Worm (Caenorhabditis elegans): ENCODE measurements around the gene W04E12.3.

W04E12.3 gene

DNA sequence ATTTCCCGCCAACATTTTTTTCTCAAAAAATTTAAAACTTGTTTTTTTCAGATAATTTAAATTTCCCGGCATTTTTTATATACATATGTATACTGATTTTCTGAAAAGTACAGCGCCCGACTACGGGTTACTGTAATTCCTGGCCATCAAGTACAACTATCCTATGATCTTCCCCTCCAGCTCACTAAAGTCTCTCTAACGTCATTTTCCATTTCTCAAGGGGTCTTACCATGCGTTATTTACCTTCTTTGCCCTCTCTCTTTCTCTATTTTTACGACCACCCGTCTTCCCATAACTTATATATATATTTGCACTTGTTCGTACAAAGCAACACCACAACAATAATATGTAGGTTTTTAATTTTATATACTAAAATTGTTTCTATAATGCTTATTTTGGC, 14.5 kb downstream of the W04E12.3 start, which contains the start of gene W04E12.9:
W04E12.9 (plus strand) TSS at position 301 of the 400 bp plus-strand sequence.
- TF ChIP-seq dao-5 (tag; optimal IDR thresholded peaks at IDR 0.05): no peak
- TF ChIP-seq him-1 (tag; optimal IDR thresholded peaks at IDR 0.05): no peak
- no peak for TF ChIP-seq W03F9.2 (tag; optimal IDR thresholded peaks at IDR 0.05)

DNA sequence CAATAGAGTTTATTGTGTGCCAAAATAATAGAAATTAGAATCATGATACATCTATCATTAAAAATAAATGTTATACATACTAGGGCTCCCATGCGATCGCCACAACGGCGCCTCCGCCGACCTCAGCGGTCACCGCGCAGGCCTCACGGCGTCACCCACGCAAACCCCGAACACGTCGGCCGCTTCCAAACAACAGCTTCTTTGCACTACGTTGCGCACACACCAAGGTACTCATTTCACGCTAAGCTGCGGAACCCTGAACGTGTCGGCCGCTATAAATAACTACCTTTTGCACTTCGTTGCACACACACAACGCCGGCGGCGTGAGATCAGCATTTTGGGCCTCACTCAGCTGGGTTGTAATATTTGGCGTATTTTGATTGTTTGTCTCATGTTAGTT, 17.5 kb downstream of the W04E12.3 start:
- no peak for TF ChIP-seq W03F9.2 (tag; optimal IDR thresholded peaks at IDR 0.05)
- TF ChIP-seq him-1 (tag; optimal IDR thresholded peaks at IDR 0.05): no peak
- no peak for TF ChIP-seq dao-5 (tag; optimal IDR thresholded peaks at IDR 0.05)

DNA sequence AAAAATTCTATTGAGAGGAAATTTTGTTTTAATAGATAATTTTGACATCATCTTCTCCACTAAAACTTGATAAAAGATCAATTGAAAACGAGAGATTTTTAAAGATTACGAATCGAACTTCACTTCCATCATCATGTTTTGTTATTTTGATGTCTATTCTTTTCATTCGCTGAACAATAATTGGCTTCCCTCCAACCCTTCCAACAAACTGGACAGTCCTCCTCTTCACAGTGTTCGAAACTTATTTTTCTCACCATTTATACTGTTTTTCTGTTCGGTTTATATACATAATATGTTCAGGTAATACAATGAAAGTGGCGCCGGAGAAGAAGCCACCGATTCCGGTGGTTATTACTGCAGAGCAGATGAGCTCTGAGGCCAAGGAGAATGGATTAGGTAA, 19.0 kb downstream of the W04E12.3 start, which contains the start of gene M162.5:
M162.5 (plus strand) TSS at position 301 of the 400 bp plus-strand sequence.
- TF ChIP-seq W03F9.2 (tag; optimal IDR thresholded peaks at IDR 0.05) (no peak), dao-5 (tag; optimal IDR thresholded peaks at IDR 0.05) (no peak), him-1 (tag; optimal IDR thresholded peaks at IDR 0.05) (no peak)

DNA sequence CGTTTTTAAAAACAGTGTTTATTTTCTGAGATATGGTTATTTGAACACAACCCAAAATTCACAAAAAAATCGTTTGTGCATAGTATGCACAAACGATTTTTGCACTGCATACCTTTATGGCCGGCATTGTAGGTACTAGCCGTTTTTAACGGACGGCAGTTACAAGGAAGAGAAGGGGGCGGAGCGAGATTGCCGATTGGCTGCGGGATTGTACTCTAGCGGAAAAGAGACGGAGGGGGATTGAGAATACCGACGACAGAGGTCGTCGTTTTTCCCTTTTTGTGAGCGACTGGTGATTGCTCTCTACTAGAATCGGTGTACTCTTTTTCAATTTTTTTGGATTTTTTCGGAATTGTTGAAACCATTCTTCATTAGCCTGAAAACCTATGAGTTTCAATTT, 26.0 kb downstream of the W04E12.3 start:
- TF ChIP-seq W03F9.2 (tag; optimal IDR thresholded peaks at IDR 0.05) (no peak), him-1 (tag; optimal IDR thresholded peaks at IDR 0.05) (no peak), dao-5 (tag; optimal IDR thresholded peaks at IDR 0.05) (no peak)

DNA sequence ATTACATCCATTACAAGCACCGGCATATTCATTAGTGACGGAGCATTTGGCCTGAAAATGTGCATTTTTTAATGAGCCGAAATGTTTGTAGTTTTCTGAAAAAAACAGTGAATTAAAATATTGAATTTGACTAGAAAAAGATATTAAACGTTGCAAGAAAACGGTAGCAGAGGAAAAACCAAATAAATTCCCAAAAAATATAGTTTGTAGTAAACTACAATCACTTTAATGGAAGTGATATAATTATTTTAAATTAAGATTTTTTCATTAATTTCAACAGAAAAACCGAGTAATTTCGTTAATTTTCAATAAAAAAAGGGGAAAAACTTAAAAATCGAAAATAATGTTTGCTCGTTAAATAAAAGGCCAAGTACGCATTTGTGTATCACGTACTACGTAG, 29.9 kb downstream of the W04E12.3 start, which contains the start of gene M162.15:
M162.15 (minus strand) TSS at position 101 of the 400 bp plus-strand sequence.
- TF ChIP-seq dao-5 (tag; optimal IDR thresholded peaks at IDR 0.05) (no peak), him-1 (tag; optimal IDR thresholded peaks at IDR 0.05) (no peak), W03F9.2 (tag; optimal IDR thresholded peaks at IDR 0.05) (no peak)

DNA sequence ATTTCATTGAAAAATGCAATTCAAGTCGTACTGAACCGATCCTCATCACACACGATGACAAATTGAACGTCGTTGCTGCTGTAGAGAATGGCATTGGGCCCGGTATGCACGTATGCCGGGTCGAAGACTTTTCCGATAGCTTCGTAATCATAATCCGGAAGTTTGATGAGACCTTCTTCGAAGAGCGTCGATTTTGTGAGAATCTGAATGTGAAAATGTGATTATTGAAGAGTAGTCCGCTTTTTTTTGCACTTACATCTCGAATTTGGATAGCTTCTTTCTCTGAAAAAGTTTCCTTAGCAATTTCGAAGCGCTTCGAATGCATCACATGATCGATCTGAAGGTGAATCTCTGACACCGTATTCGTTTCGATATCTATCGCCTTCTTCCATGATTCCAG, 35.5 kb downstream of the W04E12.3 start, which contains the start of gene fbxa-118:
fbxa-118 (minus strand) TSS at position 101 of the 400 bp plus-strand sequence.
- no peak for TF ChIP-seq him-1 (tag; optimal IDR thresholded peaks at IDR 0.05)
- no peak for TF ChIP-seq W03F9.2 (tag; optimal IDR thresholded peaks at IDR 0.05)
- no peak for TF ChIP-seq dao-5 (tag; optimal IDR thresholded peaks at IDR 0.05)

DNA sequence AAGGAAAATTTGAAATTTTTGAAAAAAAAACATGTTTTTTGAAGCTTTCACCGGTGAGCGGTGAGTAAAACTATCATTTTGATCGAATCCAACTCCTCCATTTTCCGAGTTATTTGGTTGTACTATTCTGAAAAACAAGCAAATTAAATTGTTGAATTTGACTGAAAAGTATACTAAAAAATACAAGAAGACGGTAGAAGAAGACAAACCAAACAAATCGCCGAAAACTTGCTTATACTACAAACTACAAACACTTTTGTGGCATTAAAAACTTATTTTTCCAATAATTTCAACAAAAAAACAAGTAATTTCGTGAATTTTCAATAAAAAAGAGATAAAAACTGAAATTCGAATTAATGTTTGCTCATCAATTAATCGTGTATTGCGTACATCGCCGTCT, 36.9 kb downstream of the W04E12.3 start, which contains the start of gene fbxa-194:
fbxa-194 (minus strand) TSS at position 101 of the 400 bp plus-strand sequence.
- TF ChIP-seq W03F9.2 (tag; optimal IDR thresholded peaks at IDR 0.05) (no peak), dao-5 (tag; optimal IDR thresholded peaks at IDR 0.05) (no peak), him-1 (tag; optimal IDR thresholded peaks at IDR 0.05) (no peak)

DNA sequence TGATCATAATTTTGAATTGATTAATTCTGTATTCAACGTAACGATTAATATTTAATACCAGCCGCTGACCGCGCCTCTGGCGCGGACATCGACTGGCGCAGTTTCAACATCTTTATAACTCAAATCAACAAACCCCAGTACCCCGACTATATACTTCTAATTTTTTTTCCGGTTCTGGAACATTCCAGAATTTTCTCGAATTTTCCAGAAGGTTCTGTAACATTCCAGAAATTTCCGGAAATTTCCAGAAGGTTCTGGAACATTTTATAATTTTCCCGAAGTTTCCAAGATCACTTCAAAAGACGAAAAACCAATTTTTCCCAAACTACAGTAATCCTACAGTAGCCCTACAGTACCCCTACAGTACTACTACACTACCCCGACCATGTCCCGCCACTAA, 37.5 kb downstream of the W04E12.3 start:
- TF ChIP-seq him-1 (tag; optimal IDR thresholded peaks at IDR 0.05) (no peak), dao-5 (tag; optimal IDR thresholded peaks at IDR 0.05) (no peak), W03F9.2 (tag; optimal IDR thresholded peaks at IDR 0.05) (no peak)

DNA sequence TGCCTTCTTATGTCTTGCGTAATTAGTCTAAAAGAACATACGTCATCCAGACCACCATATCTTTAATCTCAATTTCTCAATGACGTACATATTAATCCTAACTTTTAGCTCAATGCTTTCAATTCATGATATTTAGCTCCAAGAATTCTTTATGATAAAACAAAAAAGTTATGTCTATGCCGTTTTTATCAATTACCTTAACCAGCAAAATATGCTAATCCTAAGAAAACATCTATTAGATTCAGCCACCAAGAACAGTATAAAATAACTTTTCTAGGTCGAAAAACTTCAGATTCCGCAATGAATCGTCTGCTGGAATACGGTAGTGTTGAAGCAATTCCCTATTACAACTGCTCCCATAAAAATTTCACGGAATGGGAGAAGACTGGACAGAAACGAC, 42.1 kb downstream of the W04E12.3 start, which contains the start of gene srt-45:
srt-45 (plus strand) TSS at position 301 of the 400 bp plus-strand sequence.
- TF ChIP-seq dao-5 (tag; optimal IDR thresholded peaks at IDR 0.05) (no peak), W03F9.2 (tag; optimal IDR thresholded peaks at IDR 0.05) (no peak), him-1 (tag; optimal IDR thresholded peaks at IDR 0.05) (no peak)

DNA sequence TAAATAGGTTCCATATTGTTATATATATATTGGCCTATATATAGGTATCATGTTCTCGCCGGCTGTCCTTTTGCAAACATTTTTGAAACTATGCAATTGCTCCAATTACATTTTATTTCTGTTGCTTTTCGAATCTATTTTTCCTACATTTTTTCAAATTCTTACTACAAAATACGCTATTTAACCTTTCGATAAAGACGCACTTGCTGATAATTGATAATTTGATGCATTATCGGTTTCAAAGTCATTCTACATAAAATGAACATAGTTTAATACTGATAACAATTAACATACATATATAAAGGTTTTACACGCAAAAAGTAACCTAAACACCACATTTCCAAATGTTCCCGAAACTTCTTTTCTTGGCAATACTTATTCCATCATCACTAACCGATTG, 46.6 kb downstream of the W04E12.3 start, which contains the start of gene clec-258:
clec-258 (plus strand) TSS at position 81 of the 400 bp plus-strand sequence.
- TF ChIP-seq W03F9.2 (tag; optimal IDR thresholded peaks at IDR 0.05) (no peak), him-1 (tag; optimal IDR thresholded peaks at IDR 0.05) (no peak), dao-5 (tag; optimal IDR thresholded peaks at IDR 0.05) (no peak)

DNA sequence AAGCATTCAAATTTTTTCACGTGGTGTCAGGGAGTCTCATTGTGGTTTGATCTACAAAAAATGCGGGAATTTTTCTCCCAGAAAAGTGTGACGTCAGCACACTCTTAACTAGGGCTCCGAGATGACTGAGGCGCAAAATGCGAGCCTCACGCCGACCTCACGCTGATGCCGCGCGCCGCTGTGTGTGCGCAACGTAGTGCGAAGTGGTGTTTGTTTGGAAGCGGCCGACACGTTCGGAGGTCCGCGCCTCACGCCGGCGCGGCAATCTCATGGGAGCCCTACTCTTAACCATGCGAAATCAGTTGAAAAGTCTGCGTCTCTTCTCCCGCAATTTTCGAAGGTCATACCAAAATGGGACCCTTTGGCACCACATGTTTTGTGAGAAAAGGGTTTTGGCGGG, 48.5 kb downstream of the W04E12.3 start:
- TF ChIP-seq W03F9.2 (tag; optimal IDR thresholded peaks at IDR 0.05): no peak
- no peak for TF ChIP-seq dao-5 (tag; optimal IDR thresholded peaks at IDR 0.05)
- no peak for TF ChIP-seq him-1 (tag; optimal IDR thresholded peaks at IDR 0.05)

Measured in whole organism, L4/young adult.